Worm (Caenorhabditis elegans): ENCODE measurements around the gene oac-12.

Gene oac-12

ce11 chrV:4303793-4304192 lies 28.6 kb downstream of the oac-12 start:
- TF ChIP-seq F23B12.7 (tag; optimal IDR thresholded peaks at IDR 0.05; ENCODE audit: insufficient read depth) (no peak), ztf-26 (tag; optimal IDR thresholded peaks at IDR 0.05) (no peak), Y79H2A.3 (GFP tag; conservative IDR thresholded peaks at IDR 0.05) (no peak), bed-2 (GFP tag; IDR thresholded peaks at IDR 0.05) (no peak), snpc-1.1 (tag; optimal IDR thresholded peaks at IDR 0.05; ENCODE audit: insufficient read depth) (no peak), lin-40 (tag; optimal IDR thresholded peaks at IDR 0.05) (no peak), efl-1 (GFP tag; optimal IDR thresholded peaks at IDR 0.05) (no peak), T07F8.4 (tag; optimal IDR thresholded peaks at IDR 0.05) (no peak), let-607 (tag; optimal IDR thresholded peaks at IDR 0.05) (no peak)

ce11 chrV:4302842-4303241 lies 29.5 kb downstream of the oac-12 start:
- TF ChIP-seq Y53F4B.3 (GFP tag; IDR thresholded peaks at IDR 0.05) (no peak), dpff-1 (tag; optimal IDR thresholded peaks at IDR 0.05) (no peak)

ce11 chrV:4299741-4300140 lies 32.6 kb downstream of the oac-12 start, which contains the start of gene ZC132.3:
Gene ZC132.3, minus strand, starts transcription at chrV:4299841.
- TF ChIP-seq rec-8 (tag; optimal IDR thresholded peaks at IDR 0.05) (no peak), dpff-1 (tag; optimal IDR thresholded peaks at IDR 0.05) (no peak), ZK185.1 (tag; optimal IDR thresholded peaks at IDR 0.05; ENCODE audit: poor library complexity, severe bottlenecking) (no peak), egrh-3 (GFP tag; IDR thresholded peaks at IDR 0.05) (no peak)

DNA sequence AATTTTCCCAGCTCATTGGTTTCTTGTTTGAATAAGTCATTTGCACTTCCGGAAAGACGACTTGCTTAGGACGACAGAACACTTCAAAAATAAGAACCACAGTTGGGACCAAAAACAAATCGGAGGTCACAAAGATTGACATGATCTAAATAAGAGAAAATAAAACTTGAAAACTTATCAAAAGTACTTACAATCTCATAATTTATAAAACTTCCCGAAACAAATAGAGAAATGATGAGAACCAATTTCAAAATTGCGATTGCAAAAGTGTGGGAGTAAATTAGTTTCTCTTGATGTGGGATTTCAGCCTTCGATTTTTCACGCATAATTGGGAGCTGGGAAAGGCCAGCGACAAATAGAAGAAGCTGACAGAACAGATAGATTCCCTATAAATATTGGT lies 33.8 kb downstream of the oac-12 start, which contains the start of gene ZC132.11:
Gene ZC132.11, minus strand, starts transcription at position 101 of the 400 bp plus-strand sequence.
- no peak for TF ChIP-seq let-526 (GFP tag; IDR thresholded peaks at IDR 0.05)
- no peak for TF ChIP-seq mcd-1 (GFP tag; IDR thresholded peaks at IDR 0.05)
- no peak for TF ChIP-seq bed-2 (GFP tag; IDR thresholded peaks at IDR 0.05)
- TF ChIP-seq attf-3 (GFP tag; conservative IDR thresholded peaks at IDR 0.05): no peak
- no peak for TF ChIP-seq K12H6.12 (tag; optimal IDR thresholded peaks at IDR 0.05)
- no peak for TF ChIP-seq Y67H2A.10 (GFP tag; conservative IDR thresholded peaks at IDR 0.05)
- no peak for TF ChIP-seq let-607 (tag; optimal IDR thresholded peaks at IDR 0.05)
- TF ChIP-seq repo-1 (tag; optimal IDR thresholded peaks at IDR 0.05): no peak
- TF ChIP-seq dpl-1 (GFP tag; optimal IDR thresholded peaks at IDR 0.05): no peak

DNA sequence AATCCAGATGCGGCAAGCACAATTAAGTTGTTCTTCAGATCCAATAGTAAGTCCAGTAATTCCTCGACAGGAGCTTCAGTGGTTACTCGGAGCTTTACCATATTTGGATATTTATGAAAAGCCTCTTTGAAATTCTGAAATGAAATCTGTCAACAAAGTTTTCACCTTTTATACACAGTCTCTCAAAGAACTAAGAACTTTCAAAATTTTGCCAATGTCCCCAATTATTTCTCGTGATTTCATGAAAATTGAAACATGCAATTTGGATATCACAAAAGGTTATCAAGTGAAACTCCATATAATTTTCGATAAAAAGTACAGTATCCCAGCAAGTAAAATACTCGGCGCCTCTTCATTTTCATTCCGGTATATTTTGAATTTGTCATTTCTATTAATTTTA lies 36.4 kb downstream of the oac-12 start, which contains the start of gene F47D2.11:
Gene F47D2.11, minus strand, starts transcription at position 101 of the 400 bp plus-strand sequence.
- no peak for TF ChIP-seq egl-18 (GFP tag; IDR thresholded peaks at IDR 0.05)
- no peak for TF ChIP-seq nfya-1 (tag; optimal IDR thresholded peaks at IDR 0.05; ENCODE audit: borderline replicate concordance, insufficient read depth)
- no peak for TF ChIP-seq dox-1 (GFP tag; IDR thresholded peaks at IDR 0.05)
- TF ChIP-seq nhr-27 (tag; optimal IDR thresholded peaks at IDR 0.05): no peak
- TF ChIP-seq hmg-1.2 (GFP tag; IDR thresholded peaks at IDR 0.05): no peak
- no peak for TF ChIP-seq pbrm-1 (GFP tag; IDR thresholded peaks at IDR 0.05)
- no peak for TF ChIP-seq lsy-27 (tag; optimal IDR thresholded peaks at IDR 0.05; ENCODE audit: borderline replicate concordance, insufficient read depth)
- no peak for TF ChIP-seq gei-17 (GFP tag; optimal IDR thresholded peaks at IDR 0.05)
- TF ChIP-seq ccch-3 (GFP tag; optimal IDR thresholded peaks at IDR 0.05): no peak
- TF ChIP-seq sptf-2 (GFP tag; optimal IDR thresholded peaks at IDR 0.05): no peak
- no peak for TF ChIP-seq let-526 (GFP tag; IDR thresholded peaks at IDR 0.05)
- no peak for TF ChIP-seq ztf-6 (GFP tag; IDR thresholded peaks at IDR 0.05)
- TF ChIP-seq bed-2 (GFP tag; IDR thresholded peaks at IDR 0.05): no peak
- TF ChIP-seq Y79H2A.3 (GFP tag; conservative IDR thresholded peaks at IDR 0.05): no peak
- TF ChIP-seq aptf-3 (GFP tag; IDR thresholded peaks at IDR 0.05): no peak

Data from whole organism, young adult.